Worm (Caenorhabditis elegans): Measurements from ENCODE around the gene B0454.6.

- no peak for TF ChIP-seq him-1 (tag; optimal IDR thresholded peaks at IDR 0.05)
- no peak for TF ChIP-seq dao-5 (tag; optimal IDR thresholded peaks at IDR 0.05)
- TF ChIP-seq W03F9.2 (tag; optimal IDR thresholded peaks at IDR 0.05) = no peak
Observed at ce11 chrII:3065086-3065485, 32.5 kb downstream of the B0454.6 start.
